Fruit fly (Drosophila melanogaster) whole organism, embryonic: ENCODE data around the gene alpha-PheRS.

Experiments
- Awh ChIP-seq: fragments of 200-800 bp; sonication (Bioruptor generic); IDR thresholded peaks from 2 replicates; pipeline ENCODE4, ENCODE4 v1.3.6; 2022; ENCODE audit warnings: missing biosample characterization, missing genetic modification characterization
- BEAF-32 ChIP-seq: fragments of 200-800 bp; sonication (Bioruptor generic); optimal IDR thresholded peaks from 3 replicates; lab custom pipeline; 2017; ENCODE audit warnings: missing biosample characterization, missing genetic modification characterization, mild to moderate bottlenecking, moderate library complexity, missing genetic modification reagents
- C15 ChIP-seq: fragments of 200-800 bp; sonication (Bioruptor generic); IDR thresholded peaks from 3 replicates; pipeline ENCODE4 v1.3.6; 2022; ENCODE audit warnings: missing biosample characterization, missing genetic modification characterization
- CG10267 ChIP-seq: fragments of 200-800 bp; sonication (Bioruptor generic); optimal IDR thresholded peaks from 2 replicates; lab custom pipeline; 2018; ENCODE audit warnings: missing biosample characterization, mild to moderate bottlenecking, missing genetic modification characterization, moderate library complexity
- CG12391 ChIP-seq: fragments of 200-800 bp; sonication (Bioruptor generic); optimal IDR thresholded peaks from 3 replicates; lab custom pipeline; 2018; ENCODE audit warnings: missing biosample characterization, mild to moderate bottlenecking, missing genetic modification characterization, moderate library complexity
- CG12659 ChIP-seq: fragments of 200-800 bp; sonication (Bioruptor generic); optimal IDR thresholded peaks from 3 replicates; lab custom pipeline; 2017; ENCODE audit warnings: mild to moderate bottlenecking, missing biosample characterization, missing genetic modification reagents, missing genetic modification characterization
- CG13287 ChIP-seq: fragments of 200-800 bp; sonication (Bioruptor generic); IDR thresholded peaks from 2 replicates; pipeline ENCODE4 v1.3.6; 2022; ENCODE audit warnings: missing biosample characterization, missing genetic modification characterization; ENCODE audit not compliant: partially characterized antibody
- CG13624 ChIP-seq: fragments of 200-800 bp; sonication (Bioruptor generic); optimal IDR thresholded peaks from 2 replicates; lab custom pipeline; 2016; ENCODE audit warnings: missing biosample characterization, missing genetic modification characterization
- CG14710 ChIP-seq: fragments of 200-800 bp; sonication (Bioruptor generic); optimal IDR thresholded peaks from 3 replicates; lab custom pipeline; 2019; ENCODE audit warnings: missing biosample characterization, mild to moderate bottlenecking, missing genetic modification characterization, moderate library complexity
- CG15514 ChIP-seq: fragments of 200-800 bp; sonication (Bioruptor generic); optimal IDR thresholded peaks from 3 replicates; lab custom pipeline; 2017; ENCODE audit warnings: missing biosample characterization, missing genetic modification characterization, mild to moderate bottlenecking, moderate library complexity, missing genetic modification reagents
- CG15601 ChIP-seq: fragments of 200-800 bp; sonication (Bioruptor generic); optimal IDR thresholded peaks from 3 replicates; lab custom pipeline; 2019; ENCODE audit warnings: missing biosample characterization, mild to moderate bottlenecking, missing genetic modification characterization, moderate library complexity
- CG1603 ChIP-seq: fragments of 200-800 bp; sonication (Bioruptor generic); optimal IDR thresholded peaks from 2 replicates; lab custom pipeline; 2019; ENCODE audit warnings: missing biosample characterization, mild to moderate bottlenecking, missing genetic modification characterization, moderate library complexity
- CG17829 ChIP-seq: fragments of 200-800 bp; optimal IDR thresholded peaks from 2 replicates; lab custom pipeline; 2019; ENCODE audit warnings: missing biosample characterization, mild to moderate bottlenecking, missing genetic modification characterization, moderate library complexity
- CG2712 ChIP-seq: fragments of 200-800 bp; optimal IDR thresholded peaks from 3 replicates; lab custom pipeline; 2019; ENCODE audit warnings: missing biosample characterization, mild to moderate bottlenecking, missing genetic modification characterization, moderate library complexity
- CG30020 ChIP-seq: fragments of 200-800 bp; optimal IDR thresholded peaks from 2 replicates; lab custom pipeline; 2019; ENCODE audit warnings: missing biosample characterization, mild to moderate bottlenecking, missing genetic modification characterization, moderate library complexity
- CG3995 ChIP-seq: fragments of 200-800 bp; sonication (Bioruptor generic); optimal IDR thresholded peaks from 3 replicates; lab custom pipeline; 2016; ENCODE audit warnings: missing biosample characterization, missing genetic modification characterization
- CG4282 ChIP-seq: fragments of 200-800 bp; sonication (Bioruptor generic); optimal IDR thresholded peaks from 2 replicates; lab custom pipeline; 2016; ENCODE audit warnings: missing biosample characterization, missing genetic modification characterization
- CG4617 ChIP-seq: fragments of 200-800 bp; sonication (Bioruptor generic); optimal IDR thresholded peaks from 3 replicates; lab custom pipeline; 2016; ENCODE audit warnings: missing biosample characterization, missing genetic modification characterization, borderline replicate concordance
- CG8290 ChIP-seq, 3 experiments: fragments of 200-800 bp; sonication (Bioruptor generic); optimal IDR thresholded peaks; 2 replicates each; lab custom pipeline; 2016 to 2019; ENCODE audit warnings: missing biosample characterization in 3 of 3, missing genetic modification characterization in 3 of 3, mild to moderate bottlenecking in 2 of 3, moderate library complexity in 1 of 3
- CG8924 ChIP-seq: fragments of 200-800 bp; optimal IDR thresholded peaks from 3 replicates; lab custom pipeline; 2019; ENCODE audit warnings: missing biosample characterization, mild to moderate bottlenecking, missing genetic modification characterization, moderate library complexity
- CG9797 ChIP-seq: fragments of 200-800 bp; sonication (Bioruptor generic); optimal IDR thresholded peaks from 3 replicates; lab custom pipeline; 2018; ENCODE audit warnings: missing biosample characterization, mild to moderate bottlenecking, missing genetic modification characterization
- Chrac-16 ChIP-seq: fragments of 200-800 bp; sonication (Bioruptor generic); optimal IDR thresholded peaks from 3 replicates; lab custom pipeline; 2016; ENCODE audit warnings: missing biosample characterization, missing genetic modification characterization
- Dip2 ChIP-seq: fragments of 200-800 bp; sonication (Bioruptor generic); IDR thresholded peaks from 2 replicates; pipeline ENCODE4 v1.3.6; 2022; ENCODE audit warnings: missing biosample characterization, missing genetic modification characterization
- Dp ChIP-seq: fragments of 200-800 bp; sonication (Bioruptor generic); optimal IDR thresholded peaks from 2 replicates; lab custom pipeline; 2018; ENCODE audit warnings: missing biosample characterization, mild to moderate bottlenecking, missing genetic modification characterization, moderate library complexity
- Elba2 ChIP-seq: fragments of 200-800 bp; sonication (Bioruptor generic); optimal IDR thresholded peaks from 3 replicates; lab custom pipeline; 2016; ENCODE audit warnings: missing biosample characterization, missing genetic modification characterization
- Ets97D ChIP-seq: fragments of 200-800 bp; sonication (Bioruptor generic); optimal IDR thresholded peaks from 3 replicates; lab custom pipeline; 2016; ENCODE audit warnings: missing biosample characterization, missing genetic modification characterization
- Lhr ChIP-seq: fragments of 200-800 bp; sonication (Bioruptor generic); optimal IDR thresholded peaks from 3 replicates; lab custom pipeline; 2017; ENCODE audit warnings: mild to moderate bottlenecking, missing biosample characterization, missing genetic modification reagents, missing genetic modification characterization
- MBD-R2 ChIP-seq: fragments of 200-800 bp; sonication (Bioruptor generic); IDR thresholded peaks from 2 replicates; pipeline ENCODE4 v1.3.6; 2022; ENCODE audit warnings: missing biosample characterization, missing genetic modification characterization
- MESR4 ChIP-seq: fragments of 200-800 bp; sonication (Bioruptor generic); optimal IDR thresholded peaks from 2 replicates; lab custom pipeline; 2018; ENCODE audit warnings: missing biosample characterization, mild to moderate bottlenecking, missing genetic modification characterization, moderate library complexity
- NFAT ChIP-seq: fragments of 200-800 bp; sonication (Bioruptor generic); IDR thresholded peaks from 2 replicates; pipeline ENCODE4 v1.3.6; 2022; ENCODE audit warnings: missing biosample characterization, missing genetic modification characterization
- Sin3A ChIP-seq: fragments of >200 bp; optimal IDR thresholded peaks from 2 replicates; lab custom pipeline; 2018
- Sox100B ChIP-seq: fragments of 200-800 bp; sonication (Bioruptor generic); optimal IDR thresholded peaks from 3 replicates; lab custom pipeline; 2018; ENCODE audit warnings: missing biosample characterization, mild to moderate bottlenecking, missing genetic modification characterization
- Sry-δ ChIP-seq: fragments of 200-800 bp; sonication (Bioruptor generic); optimal IDR thresholded peaks from 2 replicates; lab custom pipeline; 2016; ENCODE audit warnings: missing biosample characterization, missing genetic modification characterization
- YL-1 ChIP-seq: fragments of 200-800 bp; sonication (Bioruptor generic); optimal IDR thresholded peaks from 3 replicates; lab custom pipeline; 2017; ENCODE audit warnings: missing biosample characterization, mild to moderate bottlenecking, missing genetic modification characterization
- bigmax ChIP-seq: fragments of 200-800 bp; sonication (Bioruptor generic); optimal IDR thresholded peaks from 2 replicates; lab custom pipeline; 2018; ENCODE audit warnings: missing biosample characterization, mild to moderate bottlenecking, missing genetic modification characterization
- cas ChIP-seq: fragments of 200-800 bp; sonication (Bioruptor generic); IDR thresholded peaks from 2 replicates; pipeline ENCODE4 v1.3.6; 2022; ENCODE audit warnings: missing biosample characterization, missing genetic modification characterization
- crp ChIP-seq, 2 experiments: fragments of 200-800 bp; sonication (Bioruptor generic); optimal IDR thresholded peaks; 2 replicates in 1 of 2; 3 replicates in 1 of 2; lab custom pipeline; 2017; ENCODE audit warnings: missing biosample characterization in 2 of 2, missing genetic modification characterization in 2 of 2, mild to moderate bottlenecking in 1 of 2, moderate library complexity in 1 of 2
- gfzf ChIP-seq: fragments of 200-800 bp; sonication (Bioruptor generic); optimal IDR thresholded peaks from 2 replicates; lab custom pipeline; 2016; ENCODE audit warnings: missing biosample characterization, mild to moderate bottlenecking, missing genetic modification characterization, moderate library complexity
- gsb-n ChIP-seq: fragments of 200-800 bp; sonication (Bioruptor generic); optimal IDR thresholded peaks from 3 replicates; lab custom pipeline; 2018; ENCODE audit warnings: missing biosample characterization, mild to moderate bottlenecking, missing genetic modification characterization
- lbe ChIP-seq: fragments of 200-800 bp; sonication (Bioruptor generic); optimal IDR thresholded peaks from 2 replicates; lab custom pipeline; 2016; ENCODE audit warnings: missing biosample characterization, mild to moderate bottlenecking, missing genetic modification characterization
- nmo ChIP-seq: fragments of 200-800 bp; sonication (Bioruptor generic); optimal IDR thresholded peaks from 2 replicates; lab custom pipeline; 2018; ENCODE audit warnings: missing biosample characterization, mild to moderate bottlenecking, missing genetic modification characterization, moderate library complexity
- phol ChIP-seq: fragments of 200-800 bp; sonication (Bioruptor generic); optimal IDR thresholded peaks from 3 replicates; lab custom pipeline; 2018; ENCODE audit warnings: missing biosample characterization, mild to moderate bottlenecking, missing genetic modification characterization, moderate library complexity
- pzg ChIP-seq: fragments of 200-800 bp; sonication (Bioruptor generic); optimal IDR thresholded peaks from 3 replicates; lab custom pipeline; 2018; ENCODE audit warnings: missing biosample characterization, mild to moderate bottlenecking, missing genetic modification characterization, moderate library complexity
- ranshi ChIP-seq: fragments of 200-800 bp; sonication (Bioruptor generic); IDR thresholded peaks from 2 replicates; pipeline ENCODE4 v1.3.6; 2022; ENCODE audit warnings: missing biosample characterization, missing genetic modification characterization
- rib ChIP-seq: fragments of 200-800 bp; sonication (Bioruptor generic); IDR thresholded peaks from 2 replicates; pipeline ENCODE4 v1.3.6; 2022; ENCODE audit warnings: missing biosample characterization, missing genetic modification characterization
- row ChIP-seq: fragments of 200-800 bp; sonication (Bioruptor generic); IDR thresholded peaks from 3 replicates; pipeline ENCODE4 v1.3.6; 2022; ENCODE audit warnings: missing biosample characterization, missing genetic modification characterization
- stwl ChIP-seq: fragments of 200-800 bp; sonication (Bioruptor generic); optimal IDR thresholded peaks from 3 replicates; lab custom pipeline; 2018; ENCODE audit warnings: missing biosample characterization, mild to moderate bottlenecking, missing genetic modification characterization, moderate library complexity
- trem ChIP-seq: fragments of 200-800 bp; optimal IDR thresholded peaks from 3 replicates; lab custom pipeline; 2019; ENCODE audit warnings: missing biosample characterization, mild to moderate bottlenecking, missing genetic modification characterization, moderate library complexity
- wor ChIP-seq: fragments of 200-800 bp; sonication (Bioruptor generic); IDR thresholded peaks from 2 replicates; pipeline ENCODE4 v1.3.6; 2022; ENCODE audit warnings: missing biosample characterization, missing genetic modification characterization
- zen ChIP-seq: fragments of 200-800 bp; sonication (Bioruptor generic); optimal IDR thresholded peaks from 3 replicates; lab custom pipeline; 2018; ENCODE audit warnings: missing biosample characterization, mild to moderate bottlenecking, missing genetic modification characterization, moderate library complexity

alpha-PheRS gene

dm6 chrX:8142067-8142462, 3.3 kb downstream of the alpha-PheRS start, which contains the start of gene Smox:
TSS of gene Smox (minus strand) at chrX:8142279.
- TF ChIP-seq rib (GFP tag; lab: Robert Waterston, UW) = peak; percentile 65; the same call in 1 of the 2 replicates
- peak; percentile 87 for TF ChIP-seq gfzf
- peak; percentile 18 for TF ChIP-seq Dp
- no peak for TF ChIP-seq CG8290 (GFP tag; optimal IDR thresholded peaks at IDR 0.05; lab: Kevin White, UChicago)
- TF ChIP-seq CG8290 (tag; optimal IDR thresholded peaks at IDR 0.05; lab: Kevin White, UChicago) = peak in 1 of 2 experiments; percentile 5
- no peak for TF ChIP-seq Chrac-16 (GFP tag; lab: Kevin White, UChicago)
- TF ChIP-seq CG15601 (tag; lab: Kevin White, UChicago) = peak; percentile 28
- TF ChIP-seq Elba2 (GFP tag; lab: Kevin White, UChicago) = peak; percentile 28
- TF ChIP-seq BEAF-32 = peak; percentile 43
- TF ChIP-seq stwl (tag; lab: Kevin White, UChicago) = peak; percentile 60
- TF ChIP-seq CG4282 (GFP tag; lab: Kevin White, UChicago) = no peak
- TF ChIP-seq CG2712 (tag; lab: Kevin White, UChicago) = peak; percentile 1
- TF ChIP-seq gsb-n (tag; lab: Kevin White, UChicago) = peak; percentile 15
- peak; percentile 52 for TF ChIP-seq YL-1
- TF ChIP-seq Awh = no peak
- TF ChIP-seq CG13624 (GFP tag; lab: Kevin White, UChicago) = peak; percentile 38
- TF ChIP-seq trem (tag; lab: Kevin White, UChicago) = peak; percentile 39
- TF ChIP-seq ranshi (GFP tag; lab: Robert Waterston, UW) = no peak
- no peak for TF ChIP-seq wor (GFP tag; lab: Robert Waterston, UW)
- TF ChIP-seq Sox100B (GFP tag; lab: Kevin White, UChicago) = no peak
- no peak for TF ChIP-seq C15 (GFP tag; lab: Robert Waterston, UW)
- peak; percentile 18 for TF ChIP-seq Ets97D (GFP tag; lab: Kevin White, UChicago)
- TF ChIP-seq Dip2 (GFP tag; lab: Robert Waterston, UW) = no peak
- TF ChIP-seq cas (GFP tag; lab: Robert Waterston, UW) = no peak
- TF ChIP-seq CG13287 (GFP tag; lab: Robert Waterston, UW) = peak; percentile 37
- peak; percentile 17 for TF ChIP-seq zen (tag; lab: Kevin White, UChicago)
- TF ChIP-seq Sin3A = peak; percentile 25
- peak; percentile 54 for TF ChIP-seq CG10267 (tag; lab: Kevin White, UChicago)
- peak; percentile 35 for TF ChIP-seq lbe (GFP tag; lab: Kevin White, UChicago)
- TF ChIP-seq CG9797 (GFP tag; lab: Kevin White, UChicago) = peak; percentile 97
- TF ChIP-seq nmo (GFP tag; lab: Kevin White, UChicago) = peak; percentile 23
- peak; percentile 48 for TF ChIP-seq CG3995 (GFP tag; lab: Kevin White, UChicago)
- peak; percentile 19 for TF ChIP-seq CG30020 (tag; lab: Kevin White, UChicago)
- TF ChIP-seq row (GFP tag; lab: Robert Waterston, UW) = 0 out of 3 replicates have a peak, but pooled peaks have one; percentile 36
- peak in 1 of 2 experiments; percentile 26 for TF ChIP-seq crp (GFP tag; optimal IDR thresholded peaks at IDR 0.05; lab: Kevin White, UChicago)
- TF ChIP-seq Sry-δ = peak; percentile 6
- TF ChIP-seq NFAT (GFP tag; lab: Robert Waterston, UW) = no peak
- TF ChIP-seq CG12659 = peak; percentile 62
- peak; percentile 48 for TF ChIP-seq MESR4 (GFP tag; lab: Kevin White, UChicago)
- peak; percentile 37 for TF ChIP-seq CG14710
- peak; percentile 22 for TF ChIP-seq CG15514 (GFP tag; lab: Kevin White, UChicago)
- TF ChIP-seq pzg (GFP tag; lab: Kevin White, UChicago) = peak; percentile 73
- peak; percentile 75 for TF ChIP-seq CG4617 (GFP tag; lab: Kevin White, UChicago)
- TF ChIP-seq CG1603 (tag; lab: Kevin White, UChicago) = peak; percentile 65
- TF ChIP-seq CG17829 (tag; lab: Kevin White, UChicago) = peak; percentile 21
- TF ChIP-seq CG12391 = peak; percentile 4
- peak; percentile 17 for TF ChIP-seq phol
- peak; percentile 18 for TF ChIP-seq bigmax (GFP tag; lab: Kevin White, UChicago)
- peak; percentile 43 for TF ChIP-seq MBD-R2 (GFP tag; lab: Robert Waterston, UW)
- TF ChIP-seq Lhr (GFP tag; lab: Kevin White, UChicago) = peak; percentile 53
- TF ChIP-seq CG8924 = peak; percentile 26
